Fruit fly (Drosophila melanogaster): ENCODE measurements around the gene CG34328.
A peak's percentile ranks its signal among the peaks of the same experiment; 100 is the strongest.

Gene CG34328

DNA sequence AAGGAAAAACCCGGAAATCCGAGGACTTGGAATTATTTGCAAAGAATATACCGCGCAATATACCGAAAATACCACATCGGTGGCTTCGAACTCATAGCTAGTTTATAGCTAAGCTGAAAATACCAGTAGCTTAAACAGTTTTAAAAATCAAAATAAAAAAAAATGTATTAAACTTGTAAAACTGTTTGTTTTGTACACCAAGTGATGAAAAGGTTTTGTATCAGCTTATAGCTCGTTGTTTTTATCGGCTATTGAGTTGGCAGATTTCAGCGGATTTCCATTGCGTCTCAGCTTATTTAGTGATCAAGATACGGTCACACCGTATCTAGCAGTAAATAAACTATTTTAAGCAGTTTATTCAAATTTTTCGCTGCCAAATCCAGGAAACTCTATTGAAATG, 20.1 kb downstream of the CG34328 start, which contains the start of the genes por and CG6179:
por (minus strand) TSS at position 64 of the 400 bp plus-strand sequence.
CG6179 (plus strand) TSS at position 292 of the 400 bp plus-strand sequence.
- TF ChIP-seq CG30020 (tag; optimal IDR thresholded peaks at IDR 0.05) (peak; percentile 7), hth (optimal IDR thresholded peaks at IDR 0.05) (no peak), Sry-β (GFP tag; optimal IDR thresholded peaks at IDR 0.05) (peak; percentile 79), YL-1 (GFP tag; optimal IDR thresholded peaks at IDR 0.05) (peak; percentile 45), Hand (GFP tag; optimal IDR thresholded peaks at IDR 0.05) (no peak), CoRest (tag; optimal IDR thresholded peaks at IDR 0.05) (peak; percentile 24), CG14710 (tag; optimal IDR thresholded peaks at IDR 0.05) (peak; percentile 33), phol (tag; optimal IDR thresholded peaks at IDR 0.05) (peak; percentile 11), trem (tag; optimal IDR thresholded peaks at IDR 0.05) (peak; percentile 31), CG17186 (GFP tag; optimal IDR thresholded peaks at IDR 0.05) (peak; percentile 43), HLH4C (GFP tag; IDR thresholded peaks at IDR 0.05; ENCODE audit: partially characterized antibody) (no peak), Sin3A (optimal IDR thresholded peaks at IDR 0.05) (peak; percentile 48), chif (GFP tag; optimal IDR thresholded peaks at IDR 0.05) (no peak), BEAF-32 (GFP tag; optimal IDR thresholded peaks at IDR 0.05) (peak; percentile 29), E2f1 (GFP tag; IDR thresholded peaks at IDR 0.05) (no peak), gfzf (GFP tag; optimal IDR thresholded peaks at IDR 0.05) (peak; percentile 70), CG4617 (GFP tag; optimal IDR thresholded peaks at IDR 0.05; ENCODE audit: borderline replicate concordance) (peak; percentile 22), CG9797 (GFP tag; optimal IDR thresholded peaks at IDR 0.05) (peak; percentile 52), CG13424 (tag; optimal IDR thresholded peaks at IDR 0.05) (peak; percentile 4), pfk (GFP tag; optimal IDR thresholded peaks at IDR 0.05) (no peak), sens (GFP tag) (peak; percentile 50), MBD-R2 (GFP tag; IDR thresholded peaks at IDR 0.05) (peak; percentile 60), CG12659 (GFP tag; optimal IDR thresholded peaks at IDR 0.05) (peak; percentile 20), CG10979 (tag; optimal IDR thresholded peaks at IDR 0.05) (no peak), pzg (GFP tag; optimal IDR thresholded peaks at IDR 0.05) (peak; percentile 27), sima (GFP tag; optimal IDR thresholded peaks at IDR 0.05) (no peak), Dp (GFP tag; optimal IDR thresholded peaks at IDR 0.05) (peak; percentile 35), croc (GFP tag; conservative IDR thresholded peaks at IDR 0.05) (no peak), z (GFP tag; IDR thresholded peaks at IDR 0.05) (no peak), Ets97D (GFP tag; optimal IDR thresholded peaks at IDR 0.05) (peak; percentile 19), Med (GFP tag) (peak; percentile 26), CG2116 (GFP tag; optimal IDR thresholded peaks at IDR 0.05) (peak; percentile 19), tll (GFP tag; optimal IDR thresholded peaks at IDR 0.05) (no peak), row (GFP tag; IDR thresholded peaks at IDR 0.05) (peak; percentile 64), nmo (GFP tag; optimal IDR thresholded peaks at IDR 0.05) (peak; percentile 28)

- TF ChIP-seq CG34376 (GFP tag; optimal IDR thresholded peaks at IDR 0.05) (peak; percentile 43), CG4360 (GFP tag; IDR thresholded peaks at IDR 0.05) (peak; percentile 94), bsh (GFP tag; optimal IDR thresholded peaks at IDR 0.05) (no peak), chinmo (GFP tag; IDR thresholded peaks at IDR 0.05; ENCODE audit: partially characterized antibody) (0 out of 4 replicates have a peak, but pooled peaks have one; percentile 30), CG16813 (GFP tag; IDR thresholded peaks at IDR 0.05; ENCODE audit: partially characterized antibody) (no peak), HmgZ (tag; optimal IDR thresholded peaks at IDR 0.05) (peak; percentile 9), Trl (optimal IDR thresholded peaks at IDR 0.05) (peak in 1 of 2 experiments; percentile 56), Trl (GFP tag; optimal IDR thresholded peaks at IDR 0.05) (no peak), luna (GFP tag; optimal IDR thresholded peaks at IDR 0.05) (no peak), CG8478 (optimal IDR thresholded peaks at IDR 0.05) (peak; percentile 78), Pdp1 (GFP tag; optimal IDR thresholded peaks at IDR 0.05) (peak in 1 of 2 experiments; percentile 26), CrebB (tag; optimal IDR thresholded peaks at IDR 0.05) (peak; percentile 1), Nf-YC (tag; optimal IDR thresholded peaks at IDR 0.05) (peak; percentile 5), sens (GFP tag) (peak; percentile 35), crol (GFP tag; IDR thresholded peaks at IDR 0.05) (peak; percentile 73), mirr (GFP tag; optimal IDR thresholded peaks at IDR 0.05) (peak; percentile 36), Med (GFP tag) (peak; percentile 48), sob (GFP tag; IDR thresholded peaks at IDR 0.05) (0 out of 2 replicates have a peak, but pooled peaks have one; percentile 15)
Measured at dm6 chrX:18374421-18374935, 25.4 kb downstream of the CG34328 start.

Measured in whole organism, embryonic.